Worm (Caenorhabditis elegans): ENCODE measurements around the gene srt-56.

The srt-56 gene

DNA sequence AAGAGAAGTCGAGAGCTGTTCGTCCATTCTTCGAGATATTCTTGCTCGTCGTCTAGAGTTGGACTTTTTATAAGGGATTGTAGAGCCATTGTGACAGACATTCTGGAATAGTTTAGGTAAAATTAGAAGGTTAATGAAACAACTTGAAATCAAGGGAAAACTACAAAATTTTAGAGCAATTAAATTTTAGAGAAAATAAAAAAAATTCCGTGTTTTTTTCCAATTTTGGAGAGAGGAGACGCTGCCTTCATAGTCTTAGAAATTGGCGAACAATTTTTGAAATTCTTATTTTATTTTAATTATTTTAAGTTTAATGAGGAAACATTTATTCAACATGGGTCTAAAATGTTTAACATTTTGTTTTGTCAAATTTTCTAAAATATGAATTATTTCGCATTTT is 50.1 kb downstream of the srt-56 start, which contains the start of gene C50H11.13:
TSS of gene C50H11.13 (minus strand) at position 101 of the 400 bp plus-strand sequence.
- TF ChIP-seq klf-2 (GFP tag; conservative IDR thresholded peaks at IDR 0.05) (no peak), ref-1 (GFP tag; conservative IDR thresholded peaks at IDR 0.05) (no peak), ztf-23 (GFP tag; IDR thresholded peaks at IDR 0.05) (no peak), flt-1 (GFP tag; IDR thresholded peaks at IDR 0.05) (no peak), med-1 (GFP tag; optimal IDR thresholded peaks at IDR 0.05; ENCODE audit: insufficient read depth) (no peak), ztf-29 (GFP tag; IDR thresholded peaks at IDR 0.05) (no peak), cog-1 (tag; optimal IDR thresholded peaks at IDR 0.05) (no peak), T22C8.4 (GFP tag; IDR thresholded peaks at IDR 0.05) (no peak), tab-1 (GFP tag; IDR thresholded peaks at IDR 0.05) (no peak)
